Worm (Caenorhabditis elegans) whole organism, L2 larva: ENCODE measurements around the gene fmi-1.

Experiments used
- F13H6.1 ChIP-seq: sonication (generic microtip); optimal IDR thresholded peaks from 2 replicates; lab custom pipeline; 2016; ENCODE audit warnings: missing genetic modification characterization, missing compliant biosample characterization
- egl-27 ChIP-seq: sonication (generic microtip); optimal IDR thresholded peaks from 3 replicates; lab custom pipeline; 2017; ENCODE audit warnings: missing biosample characterization, missing genetic modification reagents, missing genetic modification characterization
- lin-13 ChIP-seq: fragments of 150-350 bp; optimal IDR thresholded peaks from 2 replicates; lab custom pipeline; 2014; ENCODE audit warnings: missing biosample characterization, missing genetic modification reagents, missing genetic modification characterization
- snpc-4 ChIP-seq: fragments of 150-350 bp; optimal IDR thresholded peaks from 2 replicates; lab custom pipeline; 2014; ENCODE audit warnings: missing biosample characterization, missing genetic modification characterization
- unc-39 ChIP-seq: fragments of 150-350 bp; optimal IDR thresholded peaks from 2 replicates; lab custom pipeline; 2014; ENCODE audit warnings: missing biosample characterization, missing genetic modification characterization
- unc-62 ChIP-seq: fragments of 150-350 bp; optimal IDR thresholded peaks from 2 replicates; lab custom pipeline; 2014; ENCODE audit warnings: missing biosample characterization, missing genetic modification reagents, missing genetic modification characterization
- ztf-1 ChIP-seq: fragments of 200-800 bp; sonication (Bioruptor generic); conservative IDR thresholded peaks from 2 replicates; pipeline ENCODE4 v1.3.6; 2022; ENCODE audit warnings: missing genetic modification characterization, missing compliant biosample characterization

DNA sequence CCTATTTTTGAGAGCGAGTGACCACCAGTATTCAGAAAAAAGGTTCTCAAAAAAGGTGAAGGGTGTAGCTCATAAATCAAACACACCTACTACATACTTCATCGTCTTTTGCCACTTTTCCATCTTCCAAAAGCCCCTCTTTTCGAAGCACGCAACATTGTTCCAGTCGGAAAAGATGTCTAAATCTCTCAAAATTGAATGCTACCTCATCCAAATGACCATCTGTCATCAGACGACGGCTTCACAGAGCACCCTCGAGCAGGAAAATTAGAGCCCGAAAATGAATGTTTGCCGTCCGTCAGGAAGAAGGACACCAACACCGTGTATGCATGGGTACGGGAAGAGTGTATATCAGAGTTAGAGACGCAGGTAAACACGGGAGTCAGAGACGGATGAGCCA lies 2.7 kb downstream of the fmi-1 start:
- no peak for TF ChIP-seq ztf-1 (GFP tag; lab: Robert Waterston, UW)
- TF ChIP-seq F13H6.1 (tag; lab: Kevin White, UChicago): no peak
- no peak for TF ChIP-seq unc-39 (tag; lab: Kevin White, UChicago)
- TF ChIP-seq egl-27: no peak
- TF ChIP-seq lin-13 (GFP tag; lab: Kevin White, UChicago): no peak
- no peak for TF ChIP-seq unc-62 (GFP tag; lab: Kevin White, UChicago)
- TF ChIP-seq snpc-4 (tag; lab: Kevin White, UChicago): no peak
